Worm (Caenorhabditis elegans) whole organism, young adult: ENCODE data around the gene F29G9.1.
A peak's percentile ranks its signal among the peaks of the same experiment; 100 is the strongest.

Experiments
- B0035.1 ChIP-seq: sonication (generic microtip); optimal IDR thresholded peaks from 2 replicates; lab custom pipeline; 2016; ENCODE audit warnings: missing genetic modification characterization, mild to moderate bottlenecking, missing compliant biosample characterization, missing genotype, missing genetic modification reagents
- D2030.7 ChIP-seq: fragments of 200-800 bp; sonication (Bioruptor generic); IDR thresholded peaks from 2 replicates; pipeline ENCODE4 v1.3.6; 2022; ENCODE audit warnings: missing genetic modification reagents, missing genetic modification characterization, missing compliant biosample characterization
- F10E7.11 ChIP-seq: sonication (generic microtip); optimal IDR thresholded peaks from 2 replicates; lab custom pipeline; 2017; ENCODE audit warnings: mild to moderate bottlenecking, missing genetic modification characterization, moderate library complexity, missing compliant biosample characterization
- F39B2.1 ChIP-seq: fragments of 200-800 bp; sonication (Bioruptor generic); IDR thresholded peaks from 2 replicates; pipeline ENCODE4 v1.3.6; 2022; ENCODE audit warnings: missing genetic modification reagents, missing genetic modification characterization, missing compliant biosample characterization
- F57A8.1 ChIP-seq: fragments of 200-800 bp; sonication (Bioruptor generic); optimal IDR thresholded peaks from 2 replicates; lab custom pipeline; 2018; ENCODE audit warnings: mild to moderate bottlenecking, missing genetic modification characterization, moderate library complexity, missing compliant biosample characterization
- Y95B8A.8 ChIP-seq: fragments of 200-800 bp; sonication (Bioruptor generic); IDR thresholded peaks from 2 replicates; pipeline ENCODE4 v1.3.6; 2022; ENCODE audit warnings: missing genetic modification reagents, missing genetic modification characterization, missing compliant biosample characterization
- aptf-2 ChIP-seq: fragments of 200-800 bp; sonication (Bioruptor generic); conservative IDR thresholded peaks from 2 replicates; pipeline ENCODE4 v1.3.6; 2022; ENCODE audit warnings: missing genetic modification reagents, missing genetic modification characterization, missing compliant biosample characterization
- aptf-3 ChIP-seq: fragments of 200-800 bp; sonication (Bioruptor generic); IDR thresholded peaks from 2 replicates; pipeline ENCODE4 v1.3.6; 2022; ENCODE audit warnings: missing genetic modification characterization, missing compliant biosample characterization
- attf-3 ChIP-seq: fragments of 200-800 bp; sonication (Bioruptor generic); conservative IDR thresholded peaks from 2 replicates; pipeline ENCODE4 v1.3.6; 2022; ENCODE audit warnings: missing genetic modification reagents, missing genetic modification characterization, missing compliant biosample characterization
- chd-7 ChIP-seq: sonication (generic microtip); optimal IDR thresholded peaks from 2 replicates; lab custom pipeline; 2016; ENCODE audit warnings: mild to moderate bottlenecking, missing genetic modification characterization, moderate library complexity, missing compliant biosample characterization
- die-1 ChIP-seq: sonication (generic microtip); optimal IDR thresholded peaks from 2 replicates; lab custom pipeline; 2016; ENCODE audit warnings: missing genotype, mild to moderate bottlenecking, missing genetic modification characterization, missing compliant biosample characterization
- efl-1 ChIP-seq: fragments of 150-350 bp; optimal IDR thresholded peaks from 2 replicates; lab custom pipeline; 2014; ENCODE audit warnings: missing biosample characterization, missing genetic modification reagents, missing genetic modification characterization
- egl-44 ChIP-seq: fragments of 200-800 bp; sonication (Bioruptor generic); IDR thresholded peaks from 2 replicates; pipeline ENCODE4 v1.3.6; 2022; ENCODE audit warnings: missing genetic modification reagents, missing genetic modification characterization, missing compliant biosample characterization
- ets-4 ChIP-seq: fragments of 200-800 bp; sonication (Bioruptor generic); optimal IDR thresholded peaks from 2 replicates; lab custom pipeline; 2018; ENCODE audit warnings: mild to moderate bottlenecking, missing genetic modification characterization, missing compliant biosample characterization
- hlh-26 ChIP-seq: fragments of 200-800 bp; sonication (Bioruptor generic); conservative IDR thresholded peaks from 2 replicates; pipeline ENCODE4 v1.3.6; 2022; ENCODE audit warnings: missing genetic modification reagents, missing genetic modification characterization, missing compliant biosample characterization
- lag-1 ChIP-seq: fragments of 200-800 bp; sonication (Bioruptor generic); IDR thresholded peaks from 2 replicates; pipeline ENCODE4 v1.3.6; 2022; ENCODE audit warnings: missing genetic modification reagents, missing genetic modification characterization, missing compliant biosample characterization
- let-607 ChIP-seq, 2 experiments: fragments of 200-800 bp in 1 of 2; sonication (Bioruptor generic) in 1 of 2; sonication (generic microtip) in 1 of 2; optimal IDR thresholded peaks; 2 replicates each; lab custom pipeline; 2016 to 2018; ENCODE audit warnings: mild to moderate bottlenecking in 2 of 2, missing compliant biosample characterization in 2 of 2, missing genetic modification characterization in 2 of 2, moderate library complexity in 2 of 2, missing genotype in 1 of 2
- madf-10 ChIP-seq: sonication (generic microtip); optimal IDR thresholded peaks from 2 replicates; lab custom pipeline; 2016; ENCODE audit warnings: mild to moderate bottlenecking, missing genetic modification characterization, missing compliant biosample characterization
- madf-6 ChIP-seq: fragments of 200-800 bp; sonication (Bioruptor generic); IDR thresholded peaks from 2 replicates; pipeline ENCODE4 v1.3.6; 2022; ENCODE audit warnings: missing genetic modification reagents, missing genetic modification characterization, missing compliant biosample characterization
- mxl-1 ChIP-seq: sonication (generic microtip); optimal IDR thresholded peaks from 2 replicates; lab custom pipeline; 2016; ENCODE audit warnings: missing genetic modification characterization, missing compliant biosample characterization
- nhr-90 ChIP-seq: sonication (generic microtip); optimal IDR thresholded peaks from 2 replicates; lab custom pipeline; 2016; ENCODE audit warnings: missing genotype, mild to moderate bottlenecking, missing genetic modification characterization, missing compliant biosample characterization
- pha-4 ChIP-seq: fragments of 150-350 bp; sonication (generic microtip); optimal IDR thresholded peaks from 2 replicates; lab custom pipeline; 2014; ENCODE audit warnings: missing biosample characterization, missing genetic modification reagents, missing genetic modification characterization
- rcor-1 ChIP-seq: fragments of 200-800 bp; sonication (Bioruptor generic); IDR thresholded peaks from 2 replicates; pipeline ENCODE4 v1.3.6; 2022; ENCODE audit warnings: missing genetic modification reagents, missing genetic modification characterization, missing compliant biosample characterization
- rpc-1 ChIP-seq, 2 experiments: fragments of 150-350 bp in 1 of 2; sonication (generic microtip) in 1 of 2; optimal IDR thresholded peaks; 2 replicates each; lab custom pipeline; 2014 to 2018; ENCODE audit warnings: missing biosample characterization in 1 of 2, missing genetic modification characterization in 1 of 2, missing genetic modification reagents in 1 of 2, missing genotype in 1 of 2
- snpc-1.1 ChIP-seq: sonication (generic microtip); optimal IDR thresholded peaks from 2 replicates; lab custom pipeline; 2017; ENCODE audit warnings: missing genetic modification characterization, mild to moderate bottlenecking, missing compliant biosample characterization, antibody characterized with exemption, moderate library complexity, missing genotype, missing genetic modification reagents; ENCODE audit not compliant: insufficient read depth
- snpc-3.4 ChIP-seq: sonication (generic microtip); optimal IDR thresholded peaks from 2 replicates; lab custom pipeline; 2017; ENCODE audit warnings: missing genetic modification characterization, mild to moderate bottlenecking, missing compliant biosample characterization, antibody characterized with exemption, moderate library complexity, missing genotype, missing genetic modification reagents
- sptf-2 ChIP-seq: fragments of 200-800 bp; sonication (Bioruptor generic); optimal IDR thresholded peaks from 2 replicates; lab custom pipeline; 2018; ENCODE audit warnings: mild to moderate bottlenecking, missing genetic modification characterization, missing compliant biosample characterization
- tbp1 ChIP-seq: fragments of 200-800 bp; sonication (Bioruptor generic); optimal IDR thresholded peaks from 2 replicates; lab custom pipeline; 2018; ENCODE audit warnings: mild to moderate bottlenecking, missing genetic modification characterization, missing compliant biosample characterization
- tlf-1 ChIP-seq: fragments of 200-800 bp; sonication (Bioruptor generic); optimal IDR thresholded peaks from 2 replicates; lab custom pipeline; 2018; ENCODE audit warnings: mild to moderate bottlenecking, missing genetic modification characterization, missing compliant biosample characterization
- unc-130 ChIP-seq: sonication (generic microtip); optimal IDR thresholded peaks from 2 replicates; lab custom pipeline; 2016; ENCODE audit warnings: missing genetic modification reagents, missing genetic modification characterization, missing compliant biosample characterization
- unc-62 ChIP-seq: fragments of 150-350 bp; optimal IDR thresholded peaks from 2 replicates; lab custom pipeline; 2014; ENCODE audit warnings: missing biosample characterization, missing genetic modification reagents, missing genetic modification characterization
- xnd-1 ChIP-seq: sonication (generic microtip); optimal IDR thresholded peaks from 2 replicates; lab custom pipeline; 2016; ENCODE audit warnings: missing genotype, missing genetic modification reagents, missing genetic modification characterization, missing compliant biosample characterization
- ztf-18 ChIP-seq: sonication (generic microtip); optimal IDR thresholded peaks from 2 replicates; lab custom pipeline; 2016; ENCODE audit warnings: missing genotype, mild to moderate bottlenecking, missing genetic modification characterization, missing compliant biosample characterization

The F29G9.1 gene

ce11 chrV:6034714-6035113, 4.2 kb upstream of the F29G9.1 start, which contains the start of gene dhs-17:
Gene dhs-17, minus strand, starts transcription at chrV:6034814.
- TF ChIP-seq mxl-1, result no peak
- no peak for TF ChIP-seq madf-10 (tag; lab: Kevin White, UChicago)
- peak; percentile 79; the same call in 1 of the 2 replicates for TF ChIP-seq aptf-2 (GFP tag; lab: Robert Waterston, UW)
- no peak for TF ChIP-seq tlf-1 (GFP tag; lab: Kevin White, UChicago)
- TF ChIP-seq rpc-1 (optimal IDR thresholded peaks at IDR 0.05; lab: Kevin White, UChicago), result no peak
- no peak for TF ChIP-seq rpc-1 (tag; optimal IDR thresholded peaks at IDR 0.05; lab: Kevin White, UChicago)
- TF ChIP-seq rcor-1 (GFP tag; lab: Robert Waterston, UW), result no peak
- TF ChIP-seq let-607 (tag; optimal IDR thresholded peaks at IDR 0.05; lab: Kevin White, UChicago), result no peak
- TF ChIP-seq sptf-2 (GFP tag; lab: Kevin White, UChicago), result no peak
- no peak for TF ChIP-seq die-1
- TF ChIP-seq egl-44 (GFP tag; lab: Robert Waterston, UW), result no peak
- no peak for TF ChIP-seq unc-62 (GFP tag; lab: Kevin White, UChicago)
- peak; percentile 45; the same call in 1 of the 2 replicates for TF ChIP-seq madf-6 (GFP tag; lab: Robert Waterston, UW)
- no peak for TF ChIP-seq unc-130 (GFP tag; lab: Kevin White, UChicago)
- TF ChIP-seq Y95B8A.8, result no peak
- no peak for TF ChIP-seq nhr-90 (tag; lab: Kevin White, UChicago)
- no peak for TF ChIP-seq chd-7 (tag; lab: Kevin White, UChicago)
- no peak for TF ChIP-seq F10E7.11 (tag; lab: Kevin White, UChicago)

ce11 chrV:6036547-6036946, 2.4 kb upstream of the F29G9.1 start:
- peak; percentile 69; the same call in 1 of the 2 replicates for TF ChIP-seq aptf-3 (GFP tag; lab: Robert Waterston, UW)
- peak; percentile 95 for TF ChIP-seq aptf-2 (GFP tag; lab: Robert Waterston, UW)
- peak; percentile 66; the same call in 1 of the 2 replicates for TF ChIP-seq madf-6 (GFP tag; lab: Robert Waterston, UW)
- no peak for TF ChIP-seq lag-1 (GFP tag; lab: Robert Waterston, UW)
- TF ChIP-seq ztf-18 (tag; lab: Kevin White, UChicago), result no peak
- no peak for TF ChIP-seq snpc-3.4 (tag; lab: Kevin White, UChicago)
- no peak for TF ChIP-seq xnd-1 (tag; lab: Kevin White, UChicago)
- TF ChIP-seq efl-1, result peak; percentile 42

- peak; percentile 82 for TF ChIP-seq aptf-2 (GFP tag; lab: Robert Waterston, UW)
- peak; percentile 52; the same call in 1 of the 2 replicates for TF ChIP-seq aptf-3 (GFP tag; lab: Robert Waterston, UW)
These were observed 1.0 kb downstream of the F29G9.1 start for ce11 chrV:6039911-6040310.

ce11 chrV:6041375-6041774, 2.5 kb downstream of the F29G9.1 start, which contains the start of gene R01B10.2:
Gene R01B10.2, minus strand, starts transcription at chrV:6041475.
- no peak for TF ChIP-seq snpc-1.1 (tag; lab: Kevin White, UChicago)
- TF ChIP-seq egl-44 (GFP tag; lab: Robert Waterston, UW), result no peak
- TF ChIP-seq aptf-3 (GFP tag; lab: Robert Waterston, UW), result no peak
- TF ChIP-seq F57A8.1 (GFP tag; lab: Kevin White, UChicago), result no peak
- TF ChIP-seq pha-4, result no peak
- TF ChIP-seq tbp1 (GFP tag; lab: Kevin White, UChicago), result no peak
- TF ChIP-seq unc-130 (GFP tag; lab: Kevin White, UChicago), result no peak
- TF ChIP-seq ets-4 (GFP tag; lab: Kevin White, UChicago), result no peak
- TF ChIP-seq D2030.7 (GFP tag; lab: Robert Waterston, UW), result no peak
- no peak for TF ChIP-seq F39B2.1 (GFP tag; lab: Robert Waterston, UW)
- TF ChIP-seq attf-3 (GFP tag; lab: Robert Waterston, UW), result no peak
- TF ChIP-seq B0035.1 (tag; lab: Kevin White, UChicago), result no peak
- TF ChIP-seq F10E7.11 (tag; lab: Kevin White, UChicago), result no peak
- TF ChIP-seq hlh-26 (GFP tag; lab: Robert Waterston, UW), result no peak
